Fruit fly (Drosophila melanogaster) whole organism, embryonic: ENCODE measurements around the gene CG13088.

Experiments used
- ATbp ChIP-seq: fragments of 200-800 bp; sonication (Bioruptor generic); optimal IDR thresholded peaks from 2 replicates; lab custom pipeline; 2017; ENCODE audit warnings: missing biosample characterization, mild to moderate bottlenecking, missing genetic modification characterization, missing genetic modification reagents
- Ada2b ChIP-seq: fragments of 200-800 bp; sonication (Bioruptor generic); IDR thresholded peaks from 2 replicates; pipeline ENCODE4 v1.3.6; 2022; ENCODE audit warnings: missing biosample characterization, missing genetic modification characterization
- Asciz ChIP-seq: fragments of 200-800 bp; sonication (Bioruptor generic); optimal IDR thresholded peaks from 2 replicates; lab custom pipeline; 2017; ENCODE audit warnings: missing biosample characterization, mild to moderate bottlenecking, missing genetic modification characterization, missing genetic modification reagents
- Atf3 ChIP-seq: fragments of 200-800 bp; sonication (Bioruptor generic); optimal IDR thresholded peaks from 3 replicates; lab custom pipeline; 2016; ENCODE audit warnings: missing biosample characterization, missing genetic modification characterization
- Bteb2 ChIP-seq: fragments of 200-800 bp; sonication (Bioruptor generic); optimal IDR thresholded peaks from 2 replicates; lab custom pipeline; 2016; ENCODE audit warnings: missing biosample characterization, missing genetic modification characterization
- CG10654 ChIP-seq: fragments of 200-800 bp; sonication (Bioruptor generic); optimal IDR thresholded peaks from 2 replicates; lab custom pipeline; 2016; ENCODE audit warnings: missing biosample characterization, missing genetic modification characterization
- CG11560 ChIP-seq: fragments of 200-800 bp; sonication (Bioruptor generic); IDR thresholded peaks from 3 replicates; pipeline ENCODE4 v1.3.6; 2022; ENCODE audit warnings: missing biosample characterization, missing genetic modification characterization
- CG11696 ChIP-seq: fragments of 200-800 bp; sonication (Bioruptor generic); IDR thresholded peaks from 2 replicates; pipeline ENCODE4 v1.3.6; 2022; ENCODE audit warnings: missing biosample characterization, missing genetic modification characterization
- CG12219 ChIP-seq: fragments of 200-800 bp; sonication (Bioruptor generic); optimal IDR thresholded peaks from 3 replicates; lab custom pipeline; 2018; ENCODE audit warnings: missing biosample characterization, mild to moderate bottlenecking, missing genetic modification characterization
- CG12299 ChIP-seq: fragments of 200-800 bp; sonication (Bioruptor generic); optimal IDR thresholded peaks from 2 replicates; lab custom pipeline; 2018; ENCODE audit warnings: missing biosample characterization, mild to moderate bottlenecking, missing genetic modification characterization
- CG14014 ChIP-seq: fragments of 200-800 bp; sonication (Bioruptor generic); IDR thresholded peaks from 2 replicates; pipeline ENCODE4 v1.3.6; 2022; ENCODE audit warnings: missing biosample characterization, missing genetic modification characterization
- CG14860 ChIP-seq: fragments of 200-800 bp; sonication (Bioruptor generic); IDR thresholded peaks from 3 replicates; pipeline ENCODE4 v1.3.6; 2022; ENCODE audit warnings: missing biosample characterization, missing genetic modification characterization; ENCODE audit not compliant: partially characterized antibody
- CG17385 ChIP-seq: fragments of 200-800 bp; sonication (Bioruptor generic); optimal IDR thresholded peaks from 3 replicates; lab custom pipeline; 2018; ENCODE audit warnings: missing biosample characterization, mild to moderate bottlenecking, missing genetic modification characterization
- CG2116 ChIP-seq: fragments of 200-800 bp; sonication (Bioruptor generic); optimal IDR thresholded peaks from 3 replicates; lab custom pipeline; 2018; ENCODE audit warnings: missing biosample characterization, mild to moderate bottlenecking, missing genetic modification characterization
- CG2678 ChIP-seq: fragments of 200-800 bp; sonication (Bioruptor generic); optimal IDR thresholded peaks from 3 replicates; lab custom pipeline; 2019; ENCODE audit warnings: missing biosample characterization, mild to moderate bottlenecking, missing genetic modification characterization, moderate library complexity
- CG30020 ChIP-seq: fragments of 200-800 bp; optimal IDR thresholded peaks from 2 replicates; lab custom pipeline; 2019; ENCODE audit warnings: missing biosample characterization, mild to moderate bottlenecking, missing genetic modification characterization, moderate library complexity
- CG31441 ChIP-seq: fragments of 200-800 bp; sonication (Bioruptor generic); IDR thresholded peaks from 2 replicates; pipeline ENCODE4 v1.3.6; 2022; ENCODE audit warnings: missing biosample characterization, missing genetic modification characterization
- CG4854 ChIP-seq: fragments of 200-800 bp; sonication (Bioruptor generic); optimal IDR thresholded peaks from 2 replicates; lab custom pipeline; 2016; ENCODE audit warnings: missing biosample characterization, missing genetic modification characterization, inconsistent platforms
- CG9609 ChIP-seq: fragments of 200-800 bp; sonication (Bioruptor generic); optimal IDR thresholded peaks from 3 replicates; lab custom pipeline; 2016; ENCODE audit warnings: missing biosample characterization, missing genetic modification characterization
- CG9817 ChIP-seq: fragments of 200-800 bp; sonication (Bioruptor generic); optimal IDR thresholded peaks from 2 replicates; lab custom pipeline; 2018; ENCODE audit warnings: missing biosample characterization, mild to moderate bottlenecking, missing genetic modification characterization, moderate library complexity
- Dad ChIP-seq: fragments of 200-800 bp; sonication (Bioruptor generic); optimal IDR thresholded peaks from 3 replicates; lab custom pipeline; 2016; ENCODE audit warnings: missing biosample characterization, missing genetic modification characterization
- Dp ChIP-seq: fragments of 200-800 bp; sonication (Bioruptor generic); optimal IDR thresholded peaks from 2 replicates; lab custom pipeline; 2018; ENCODE audit warnings: missing biosample characterization, mild to moderate bottlenecking, missing genetic modification characterization, moderate library complexity
- Dref ChIP-seq: fragments of 200-800 bp; sonication (Bioruptor generic); IDR thresholded peaks from 2 replicates; pipeline ENCODE4 v1.3.6; 2022; ENCODE audit warnings: missing biosample characterization, missing genetic modification characterization
- Fer2 ChIP-seq: fragments of 200-800 bp; sonication (Bioruptor generic); optimal IDR thresholded peaks from 2 replicates; lab custom pipeline; 2018; ENCODE audit warnings: missing biosample characterization, mild to moderate bottlenecking, missing genetic modification characterization, moderate library complexity
- HLHmδ ChIP-seq: fragments of 200-800 bp; sonication (Bioruptor generic); optimal IDR thresholded peaks from 2 replicates; lab custom pipeline; 2018; ENCODE audit warnings: missing biosample characterization, mild to moderate bottlenecking, missing genetic modification characterization, moderate library complexity
- Hmx ChIP-seq: fragments of 200-800 bp; sonication (Bioruptor generic); optimal IDR thresholded peaks from 2 replicates; lab custom pipeline; 2016; ENCODE audit warnings: missing biosample characterization, missing genetic modification characterization
- Hr39 ChIP-seq: fragments of >200 bp; optimal IDR thresholded peaks from 2 replicates; lab custom pipeline; 2017
- Mes4 ChIP-seq: fragments of 200-800 bp; sonication (Bioruptor generic); optimal IDR thresholded peaks from 2 replicates; lab custom pipeline; 2016; ENCODE audit warnings: missing biosample characterization, missing genetic modification characterization
- Mrtf ChIP-seq: fragments of 200-800 bp; sonication (Bioruptor generic); IDR thresholded peaks from 3 replicates; pipeline ENCODE4 v1.3.6; 2022; ENCODE audit warnings: missing biosample characterization, missing genetic modification characterization
- NC2α ChIP-seq: fragments of 200-800 bp; sonication (Bioruptor generic); optimal IDR thresholded peaks from 2 replicates; lab custom pipeline; 2016; ENCODE audit warnings: missing biosample characterization, missing genetic modification characterization
- Rx ChIP-seq: fragments of 200-800 bp; sonication (Bioruptor generic); IDR thresholded peaks from 2 replicates; pipeline ENCODE4 v1.3.6; 2022; ENCODE audit warnings: missing biosample characterization, missing genetic modification characterization
- Xbp1 ChIP-seq: fragments of 200-800 bp; sonication (Bioruptor generic); optimal IDR thresholded peaks from 3 replicates; lab custom pipeline; 2016; ENCODE audit warnings: missing biosample characterization, mild to moderate bottlenecking, missing genetic modification characterization
- Xrp1 ChIP-seq: fragments of 200-800 bp; sonication (Bioruptor generic); IDR thresholded peaks from 2 replicates; pipeline ENCODE4 v1.3.6; 2022; ENCODE audit warnings: missing biosample characterization, missing genetic modification characterization
- YL-1 ChIP-seq: fragments of 200-800 bp; sonication (Bioruptor generic); optimal IDR thresholded peaks from 3 replicates; lab custom pipeline; 2017; ENCODE audit warnings: missing biosample characterization, mild to moderate bottlenecking, missing genetic modification characterization
- al ChIP-seq: fragments of 200-800 bp; sonication (Bioruptor generic); IDR thresholded peaks from 2 replicates; pipeline ENCODE4 v1.3.6; 2022; ENCODE audit warnings: missing biosample characterization, missing genetic modification characterization
- az2 ChIP-seq: fragments of 200-800 bp; sonication (Bioruptor generic); optimal IDR thresholded peaks from 3 replicates; lab custom pipeline; 2016; ENCODE audit warnings: missing biosample characterization, missing genetic modification characterization
- chif ChIP-seq, 2 experiments: fragments of 200-800 bp; sonication (Bioruptor generic); optimal IDR thresholded peaks; 3 replicates each; lab custom pipeline; 2016; ENCODE audit warnings: missing biosample characterization in 2 of 2, missing genetic modification characterization in 2 of 2
- dysf ChIP-seq: fragments of 200-800 bp; sonication (Bioruptor generic); IDR thresholded peaks from 3 replicates; pipeline ENCODE4 v1.3.6; 2022; ENCODE audit warnings: missing biosample characterization, missing genetic modification characterization
- exex ChIP-seq: fragments of 200-800 bp; sonication (Bioruptor generic); optimal IDR thresholded peaks from 4 replicates; lab custom pipeline; 2018; ENCODE audit warnings: missing biosample characterization, mild to moderate bottlenecking, missing genetic modification characterization, moderate library complexity
- ftz-f1 ChIP-seq: fragments of 200-800 bp; sonication (Bioruptor generic); optimal IDR thresholded peaks from 2 replicates; lab custom pipeline; 2016; ENCODE audit warnings: missing biosample characterization, missing genetic modification characterization
- gsb ChIP-seq: fragments of 200-800 bp; sonication (Bioruptor generic); IDR thresholded peaks from 2 replicates; pipeline ENCODE4 v1.3.6; 2022; ENCODE audit warnings: missing biosample characterization, missing genetic modification characterization
- inv ChIP-seq: fragments of 200-800 bp; sonication (Bioruptor generic); IDR thresholded peaks from 2 replicates; pipeline ENCODE4 v1.3.6; 2022; ENCODE audit warnings: missing biosample characterization, missing genetic modification characterization; ENCODE audit not compliant: partially characterized antibody
- kay ChIP-seq: fragments of 200-800 bp; sonication (Bioruptor generic); optimal IDR thresholded peaks from 2 replicates; lab custom pipeline; 2016; ENCODE audit warnings: missing biosample characterization, missing genetic modification characterization
- kni ChIP-seq: fragments of 200-800 bp; sonication (Bioruptor generic); optimal IDR thresholded peaks from 3 replicates; lab custom pipeline; 2017; ENCODE audit warnings: mild to moderate bottlenecking, missing biosample characterization, missing genetic modification reagents, missing genetic modification characterization
- onecut ChIP-seq: fragments of 200-800 bp; sonication (Bioruptor generic); IDR thresholded peaks from 2 replicates; pipeline ENCODE4 v1.3.6; 2022; ENCODE audit warnings: missing biosample characterization, missing genetic modification characterization
- p53 ChIP-seq: fragments of 200-800 bp; sonication (Bioruptor generic); optimal IDR thresholded peaks from 2 replicates; lab custom pipeline; 2016; ENCODE audit warnings: missing biosample characterization, missing genetic modification characterization
- salm ChIP-seq: fragments of 200-800 bp; sonication (Bioruptor generic); optimal IDR thresholded peaks from 2 replicates; lab custom pipeline; 2018; ENCODE audit warnings: missing biosample characterization, mild to moderate bottlenecking, missing genetic modification characterization
- sim ChIP-seq: fragments of 200-800 bp; sonication (Bioruptor generic); IDR thresholded peaks from 2 replicates; pipeline ENCODE4 v1.3.6; 2022; ENCODE audit warnings: missing biosample characterization, missing genetic modification characterization
- sna ChIP-seq: fragments of 200-800 bp; sonication (Bioruptor generic); IDR thresholded peaks from 2 replicates; pipeline ENCODE4 v1.3.6; 2022; ENCODE audit warnings: missing biosample characterization, missing genetic modification characterization; ENCODE audit not compliant: partially characterized antibody
- ttk ChIP-seq: fragments of 200-800 bp; sonication (Bioruptor generic); IDR thresholded peaks from 2 replicates; pipeline ENCODE4 v2.1.2; 2022; ENCODE audit warnings: missing biosample characterization, missing genetic modification characterization
- wor ChIP-seq: fragments of 200-800 bp; sonication (Bioruptor generic); IDR thresholded peaks from 2 replicates; pipeline ENCODE4 v1.3.6; 2022; ENCODE audit warnings: missing biosample characterization, missing genetic modification characterization
- zfh1 ChIP-seq: fragments of 200-800 bp; sonication (Bioruptor generic); IDR thresholded peaks from 3 replicates; pipeline ENCODE4 v1.3.6; 2022; ENCODE audit warnings: missing biosample characterization, missing genetic modification characterization

CG13088 gene

DNA sequence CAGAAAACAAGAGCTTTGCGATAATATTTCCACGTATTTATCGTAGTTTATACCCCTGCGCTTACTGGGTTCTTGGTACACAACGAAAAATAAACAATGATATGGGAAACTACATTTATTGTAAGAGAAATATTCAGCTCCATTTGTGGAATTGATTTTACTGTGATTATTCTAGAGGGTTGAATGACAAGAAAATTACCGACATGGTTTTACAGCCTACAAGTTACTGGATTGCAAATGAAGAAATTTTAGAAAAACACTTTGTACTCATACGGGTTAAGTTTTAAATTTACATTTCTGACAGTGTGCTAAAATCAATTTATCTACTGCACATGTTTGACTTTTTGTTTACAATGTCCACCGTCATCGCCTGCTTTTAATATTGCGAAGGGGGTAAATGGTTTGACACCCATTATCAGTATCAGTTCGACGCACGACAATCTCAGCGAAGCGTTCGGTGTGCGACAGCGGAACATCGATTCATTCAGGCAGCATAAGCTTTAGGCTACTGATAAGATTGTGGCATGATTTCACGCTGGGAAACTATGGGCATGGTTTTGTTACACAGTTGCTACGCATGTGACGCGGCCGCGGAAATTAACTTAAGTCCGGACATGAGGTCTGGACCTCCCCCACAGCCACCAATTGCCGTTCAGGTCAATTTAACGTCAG lies 26.9 kb upstream of the CG13088 start (continued):
- TF ChIP-seq CG2116 (GFP tag; lab: Kevin White, UChicago): no peak
- TF ChIP-seq CG2678 (tag; lab: Kevin White, UChicago): peak; percentile 61
- no peak for TF ChIP-seq zfh1 (GFP tag; lab: Robert Waterston, UW)
- no peak for TF ChIP-seq gsb (GFP tag; lab: Robert Waterston, UW)
- TF ChIP-seq sna (GFP tag; lab: Robert Waterston, UW): no peak
- peak; percentile 74 for TF ChIP-seq exex
- TF ChIP-seq Xrp1 (GFP tag; lab: Robert Waterston, UW): peak; percentile 44; the same call in 1 of the 2 replicates
- TF ChIP-seq Fer2: no peak
- no peak for TF ChIP-seq Xbp1 (GFP tag; lab: Kevin White, UChicago)
- no peak for TF ChIP-seq Ada2b (GFP tag; lab: Robert Waterston, UW)
- no peak for TF ChIP-seq CG30020
- no peak for TF ChIP-seq Hmx (GFP tag; lab: Kevin White, UChicago)
- peak; percentile 43 for TF ChIP-seq CG31441 (GFP tag; lab: Robert Waterston, UW)
- no peak for TF ChIP-seq YL-1 (GFP tag; lab: Kevin White, UChicago)
- TF ChIP-seq CG17385 (GFP tag; lab: Kevin White, UChicago): peak; percentile 5
- TF ChIP-seq CG9609 (GFP tag; lab: Kevin White, UChicago): peak; percentile 31
- no peak for TF ChIP-seq ttk (GFP tag; lab: Robert Waterston, UW)
- TF ChIP-seq al (GFP tag; lab: Robert Waterston, UW): no peak
- TF ChIP-seq inv (GFP tag; lab: Robert Waterston, UW): no peak
- no peak for TF ChIP-seq kni (GFP tag; lab: Kevin White, UChicago)
- TF ChIP-seq CG11560 (tag; lab: Robert Waterston, UW): no peak
- no peak for TF ChIP-seq Hr39 (lab: Kevin White, UChicago)
- peak; percentile 8 for TF ChIP-seq az2
- TF ChIP-seq Asciz (GFP tag; lab: Kevin White, UChicago): no peak
- TF ChIP-seq chif (GFP tag; optimal IDR thresholded peaks at IDR 0.05; lab: Kevin White, UChicago): peak; percentile 1 to 30
- peak; percentile 24 for TF ChIP-seq Bteb2 (GFP tag; lab: Kevin White, UChicago)
- TF ChIP-seq CG12299: no peak
- no peak for TF ChIP-seq sim (GFP tag; lab: Robert Waterston, UW)
- no peak for TF ChIP-seq CG11696
- no peak for TF ChIP-seq Mrtf (GFP tag; lab: Robert Waterston, UW)
- TF ChIP-seq p53 (GFP tag; lab: Kevin White, UChicago): no peak
- TF ChIP-seq CG10654 (GFP tag; lab: Kevin White, UChicago): no peak
- TF ChIP-seq CG9817 (tag; lab: Kevin White, UChicago): peak; percentile 26
- TF ChIP-seq Dad (GFP tag; lab: Kevin White, UChicago): no peak
- no peak for TF ChIP-seq Dref (GFP tag; lab: Robert Waterston, UW)
- no peak for TF ChIP-seq CG14014 (GFP tag; lab: Robert Waterston, UW)
- TF ChIP-seq Dp (GFP tag; lab: Kevin White, UChicago): no peak
- TF ChIP-seq onecut (GFP tag; lab: Robert Waterston, UW): no peak
- no peak for TF ChIP-seq Mes4 (GFP tag; lab: Kevin White, UChicago)
- TF ChIP-seq HLHmδ (GFP tag; lab: Kevin White, UChicago): no peak
- TF ChIP-seq kay: peak; percentile 10
- no peak for TF ChIP-seq NC2α (GFP tag; lab: Kevin White, UChicago)
- peak; percentile 26 for TF ChIP-seq ATbp
- TF ChIP-seq CG12219 (GFP tag; lab: Kevin White, UChicago): no peak
- no peak for TF ChIP-seq salm (tag; lab: Kevin White, UChicago)
- no peak for TF ChIP-seq ftz-f1 (GFP tag; lab: Kevin White, UChicago)
- TF ChIP-seq CG4854 (GFP tag; lab: Kevin White, UChicago): no peak
- TF ChIP-seq CG14860: no peak
- no peak for TF ChIP-seq Rx (GFP tag; lab: Robert Waterston, UW)
- no peak for TF ChIP-seq Atf3 (GFP tag; lab: Kevin White, UChicago)
- peak; percentile 43; the same call in 1 of the 3 replicates for TF ChIP-seq dysf (GFP tag; lab: Robert Waterston, UW)
- no peak for TF ChIP-seq wor (GFP tag; lab: Robert Waterston, UW)
